Worm (Caenorhabditis elegans): ENCODE data around the gene C25G4.17.

Gene C25G4.17

ce11 chrIV:12441715-12442114 is at the start of gene C25G4.17:
C25G4.17 (plus strand) TSS chrIV:12442015.
- TF ChIP-seq nhr-77 (tag; optimal IDR thresholded peaks at IDR 0.05) (no peak), aha-1 (tag; optimal IDR thresholded peaks at IDR 0.05) (no peak), fkh-4 (tag; optimal IDR thresholded peaks at IDR 0.05; ENCODE audit: borderline replicate concordance) (no peak), C04F5.9 (tag; optimal IDR thresholded peaks at IDR 0.05) (no peak), elt-2 (tag; optimal IDR thresholded peaks at IDR 0.05) (no peak), zip-4 (GFP tag; optimal IDR thresholded peaks at IDR 0.05) (no peak), isw-1 (GFP tag; IDR thresholded peaks at IDR 0.05) (no peak), elt-3 (tag; optimal IDR thresholded peaks at IDR 0.05) (no peak)

ce11 chrIV:12396645-12397258 is 45.1 kb upstream of the C25G4.17 start:
- TF ChIP-seq aly-2 (tag; optimal IDR thresholded peaks at IDR 0.05) (no peak), ceh-88 (GFP tag; IDR thresholded peaks at IDR 0.05) (no peak), mab-9 (GFP tag; IDR thresholded peaks at IDR 0.05) (no peak), ceh-90 (tag; optimal IDR thresholded peaks at IDR 0.05) (no peak), nhr-84 (tag; optimal IDR thresholded peaks at IDR 0.05) (no peak), fkh-10 (GFP tag; optimal IDR thresholded peaks at IDR 0.05) (no peak), lin-35 (GFP tag; optimal IDR thresholded peaks at IDR 0.05) (peak in 1 of 2 experiments; percentile 50), alr-1 (tag; optimal IDR thresholded peaks at IDR 0.05; ENCODE audit: borderline replicate concordance) (no peak), sox-4 (tag; optimal IDR thresholded peaks at IDR 0.05) (no peak), nhr-237 (tag; optimal IDR thresholded peaks at IDR 0.05) (no peak), aha-1 (tag; optimal IDR thresholded peaks at IDR 0.05) (no peak), pag-3 (tag; optimal IDR thresholded peaks at IDR 0.05; ENCODE audit: borderline replicate concordance, insufficient read depth) (no peak), ceh-8 (GFP tag; optimal IDR thresholded peaks at IDR 0.05) (no peak), rnt-1 (tag; optimal IDR thresholded peaks at IDR 0.05) (no peak), nhr-12 (tag; optimal IDR thresholded peaks at IDR 0.05) (no peak), dpl-1 (GFP tag; optimal IDR thresholded peaks at IDR 0.05) (peak in 2 of 3 experiments; percentile 0 to 33), dsc-1 (tag; optimal IDR thresholded peaks at IDR 0.05) (peak; percentile 45), nhr-71 (tag; optimal IDR thresholded peaks at IDR 0.05) (no peak), sup-37 (GFP tag; optimal IDR thresholded peaks at IDR 0.05) (no peak), fkh-4 (tag; optimal IDR thresholded peaks at IDR 0.05; ENCODE audit: borderline replicate concordance) (no peak), unc-130 (tag; optimal IDR thresholded peaks at IDR 0.05) (no peak), egl-27 (tag; optimal IDR thresholded peaks at IDR 0.05) (no peak), unc-62 (GFP tag; optimal IDR thresholded peaks at IDR 0.05) (no peak), ama-1 (optimal IDR thresholded peaks at IDR 0.05) (no peak), lir-3 (tag; optimal IDR thresholded peaks at IDR 0.05; ENCODE audit: poor library complexity) (no peak), ztf-4 (tag; optimal IDR thresholded peaks at IDR 0.05) (peak; percentile 56), nhr-77 (tag; optimal IDR thresholded peaks at IDR 0.05) (no peak), elt-3 (tag; optimal IDR thresholded peaks at IDR 0.05) (peak in 1 of 6 experiments; percentile 28), hpl-2 (GFP tag; optimal IDR thresholded peaks at IDR 0.05) (no peak), snpc-4 (tag; optimal IDR thresholded peaks at IDR 0.05) (no peak), jun-1 (tag; optimal IDR thresholded peaks at IDR 0.05) (peak; percentile 15), mef-2 (tag; optimal IDR thresholded peaks at IDR 0.05) (no peak), nhr-90 (tag; optimal IDR thresholded peaks at IDR 0.05; ENCODE audit: poor library complexity) (peak; percentile 19), efl-3 (GFP tag; optimal IDR thresholded peaks at IDR 0.05) (no peak), skn-1 (tag; optimal IDR thresholded peaks at IDR 0.05) (no peak), zag-1 (tag; optimal IDR thresholded peaks at IDR 0.05) (no peak), vab-15 (tag; optimal IDR thresholded peaks at IDR 0.05) (no peak), unc-86 (tag; optimal IDR thresholded peaks at IDR 0.05) (no peak), nhr-76 (tag; optimal IDR thresholded peaks at IDR 0.05) (no peak), ces-1 (GFP tag; optimal IDR thresholded peaks at IDR 0.05) (no peak), efl-1 (optimal IDR thresholded peaks at IDR 0.05) (peak; percentile 23 to 28), efl-1 (GFP tag; optimal IDR thresholded peaks at IDR 0.05 in 1 of 2) (peak in 1 of 2 experiments; percentile 6), tbx-2 (tag; optimal IDR thresholded peaks at IDR 0.05) (no peak), hlh-17 (GFP tag; optimal IDR thresholded peaks at IDR 0.05; ENCODE audit: borderline replicate concordance) (no peak), grh-1 (GFP tag; IDR thresholded peaks at IDR 0.05) (peak; percentile 67), isw-1 (GFP tag; IDR thresholded peaks at IDR 0.05) (no peak)
